Worm (Caenorhabditis elegans): ENCODE data around the gene C04G6.4.

DNA sequence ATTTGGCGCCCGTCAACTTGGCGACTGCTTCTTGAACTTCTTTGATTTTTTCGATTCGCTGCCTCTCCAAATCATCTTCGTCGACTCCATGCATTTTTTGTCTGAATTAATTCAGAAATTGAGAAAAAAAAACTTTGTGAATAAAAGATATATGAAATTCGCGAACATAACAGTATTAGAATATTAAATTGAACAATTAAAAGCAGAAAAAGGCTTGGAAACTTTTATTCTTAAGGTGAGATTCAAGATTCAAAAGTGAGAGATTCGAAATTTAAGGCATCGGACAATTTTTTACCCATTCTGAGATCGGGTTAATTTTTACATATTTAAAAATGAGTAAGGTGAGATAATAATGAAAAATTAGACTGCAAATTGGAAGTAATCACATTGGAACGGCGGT lies 49.3 kb downstream of the C04G6.4 start, which contains the start of gene F33G12.3:
- TF ChIP-seq him-1 (tag; optimal IDR thresholded peaks at IDR 0.05) (no peak), W03F9.2 (tag; optimal IDR thresholded peaks at IDR 0.05) (no peak), dao-5 (tag; optimal IDR thresholded peaks at IDR 0.05) (no peak)
